Worm (Caenorhabditis elegans) whole organism, L1 larva: Measurements from ENCODE around the gene daf-6.

Experiments
- lin-13 ChIP-seq: fragments of 150-350 bp; optimal IDR thresholded peaks from 2 replicates; lab custom pipeline; 2014; ENCODE audit warnings: missing biosample characterization, missing genetic modification reagents, missing genetic modification characterization
- pag-3 ChIP-seq: sonication (generic microtip); optimal IDR thresholded peaks from 2 replicates; lab custom pipeline; 2017; ENCODE audit warnings: missing genetic modification characterization, mild to moderate bottlenecking, missing compliant biosample characterization, antibody characterized with exemption, borderline replicate concordance; ENCODE audit not compliant: insufficient read depth

ce11 chrX:14910689-14911088, 22.4 kb downstream of the daf-6 start:
- TF ChIP-seq pag-3 (tag; lab: Kevin White, UChicago): no peak
- TF ChIP-seq lin-13 (GFP tag; lab: Kevin White, UChicago): no peak
